Worm (Caenorhabditis elegans): ENCODE results near the gene Y43F4A.1.
A peak's percentile ranks its signal among the peaks of the same experiment; 100 is the strongest.

Y43F4A.1 gene

ce11 chrIII:13277881-13278500 lies 55.1 kb downstream of the Y43F4A.1 start:
- TF ChIP-seq zip-8 (tag; optimal IDR thresholded peaks at IDR 0.05) (peak; percentile 98), drap-1 (GFP tag; optimal IDR thresholded peaks at IDR 0.05) (no peak)
